Worm (Caenorhabditis elegans) whole organism, early embryonic: Measurements from ENCODE around the gene Y48A6B.8.

Source experiments
- B0310.2 ChIP-seq: sonication (generic microtip); optimal IDR thresholded peaks from 2 replicates; lab custom pipeline; 2016; ENCODE audit warnings: mild to moderate bottlenecking, missing genetic modification characterization, missing compliant biosample characterization
- ama-1 ChIP-seq: fragments of 150-350 bp; optimal IDR thresholded peaks from 2 replicates; lab custom pipeline; 2014
- ets-7 ChIP-seq: sonication (generic microtip); optimal IDR thresholded peaks from 2 replicates; lab custom pipeline; 2016; ENCODE audit warnings: missing genotype, missing genetic modification characterization, missing compliant biosample characterization
- flt-1 ChIP-seq: fragments of 200-800 bp; sonication (Bioruptor generic); IDR thresholded peaks from 2 replicates; pipeline ENCODE4 v1.3.6; 2022; ENCODE audit warnings: missing genetic modification characterization, missing compliant biosample characterization
- hmg-4 ChIP-seq: fragments of 200-800 bp; sonication (Bioruptor generic); optimal IDR thresholded peaks from 2 replicates; lab custom pipeline; 2018; ENCODE audit warnings: mild to moderate bottlenecking, missing genetic modification characterization, missing compliant biosample characterization
- hnd-1 ChIP-seq: sonication (generic microtip); optimal IDR thresholded peaks from 2 replicates; lab custom pipeline; 2016; ENCODE audit warnings: missing genetic modification characterization, missing compliant biosample characterization
- scrt-1 ChIP-seq: fragments of 200-800 bp; sonication (Bioruptor generic); IDR thresholded peaks from 2 replicates; pipeline ENCODE4 v1.3.6; 2022; ENCODE audit warnings: missing genetic modification characterization, missing compliant biosample characterization
- sea-1 ChIP-seq: fragments of 200-800 bp; sonication (Bioruptor generic); conservative IDR thresholded peaks from 2 replicates; pipeline ENCODE4 v1.3.6; 2022; ENCODE audit warnings: missing genetic modification characterization, missing compliant biosample characterization
- tbx-37 ChIP-seq: fragments of 200-800 bp; sonication (Bioruptor generic); conservative IDR thresholded peaks from 2 replicates; pipeline ENCODE4 v1.3.6; 2022; ENCODE audit warnings: missing genetic modification reagents, missing genetic modification characterization, missing compliant biosample characterization

ce11 chrIII:11040606-11041005, 11.4 kb upstream of the Y48A6B.8 start:
- TF ChIP-seq B0310.2 (tag; lab: Kevin White, UChicago), result no peak
- no peak for TF ChIP-seq ama-1 (lab: Kevin White, UChicago)
- no peak for TF ChIP-seq flt-1 (GFP tag; lab: Robert Waterston, UW)
- no peak for TF ChIP-seq hnd-1 (tag; lab: Kevin White, UChicago)
- no peak for TF ChIP-seq sea-1
- TF ChIP-seq ets-7, result no peak
- no peak for TF ChIP-seq tbx-37 (GFP tag; lab: Robert Waterston, UW)
- TF ChIP-seq hmg-4 (GFP tag; lab: Kevin White, UChicago), result no peak
- no peak for TF ChIP-seq scrt-1 (GFP tag; lab: Robert Waterston, UW)
